Worm (Caenorhabditis elegans): ENCODE measurements around the gene snt-2.

snt-2 gene

ce11 chrIII:793595-793994, at the start of gene snt-2:
TSS of gene snt-2 (minus strand) at chrIII:793733.
- TF ChIP-seq ztf-23 (GFP tag; IDR thresholded peaks at IDR 0.05) (no peak), flt-1 (GFP tag; IDR thresholded peaks at IDR 0.05) (0 out of 2 replicates have a peak, but pooled peaks have one; percentile 41), tab-1 (GFP tag; IDR thresholded peaks at IDR 0.05) (no peak)

DNA sequence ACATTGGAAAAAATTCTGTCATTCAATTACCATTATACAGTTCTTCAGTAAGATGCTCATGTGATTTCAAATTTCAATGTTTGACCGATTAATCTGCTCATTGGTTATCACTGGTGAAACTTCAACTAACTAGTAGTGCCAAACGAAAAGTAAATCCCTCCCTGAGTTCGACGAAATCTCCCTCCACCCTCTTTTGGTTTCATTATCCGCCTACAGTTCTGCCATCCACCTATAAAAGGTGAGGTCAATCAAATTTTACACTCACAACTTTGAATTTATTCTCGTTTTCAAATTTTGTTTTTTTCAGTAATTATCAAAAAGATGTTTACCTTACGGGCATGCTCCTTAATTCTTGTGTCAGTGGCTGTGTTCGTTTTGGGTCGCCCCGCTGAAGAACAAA, 49.1 kb upstream of the snt-2 start, which contains the start of gene far-8:
TSS of gene far-8 (plus strand) at position 301 of the 400 bp plus-strand sequence.
- TF ChIP-seq flt-1 (GFP tag; IDR thresholded peaks at IDR 0.05) = no peak
- TF ChIP-seq T22C8.4 (GFP tag; IDR thresholded peaks at IDR 0.05) = no peak
- TF ChIP-seq med-1 (GFP tag; optimal IDR thresholded peaks at IDR 0.05; ENCODE audit: insufficient read depth) = no peak
- TF ChIP-seq cog-1 (tag; optimal IDR thresholded peaks at IDR 0.05) = no peak
- TF ChIP-seq ref-1 (GFP tag; conservative IDR thresholded peaks at IDR 0.05) = no peak
- no peak for TF ChIP-seq klf-2 (GFP tag; conservative IDR thresholded peaks at IDR 0.05)
- TF ChIP-seq tab-1 (GFP tag; IDR thresholded peaks at IDR 0.05) = no peak
- no peak for TF ChIP-seq ztf-29 (GFP tag; IDR thresholded peaks at IDR 0.05)
- no peak for TF ChIP-seq ztf-23 (GFP tag; IDR thresholded peaks at IDR 0.05)

- no peak for TF ChIP-seq tab-1 (GFP tag; IDR thresholded peaks at IDR 0.05)
- no peak for TF ChIP-seq cog-1 (tag; optimal IDR thresholded peaks at IDR 0.05)
- TF ChIP-seq ztf-23 (GFP tag; IDR thresholded peaks at IDR 0.05) = no peak
- TF ChIP-seq med-1 (GFP tag; optimal IDR thresholded peaks at IDR 0.05; ENCODE audit: insufficient read depth) = no peak
- no peak for TF ChIP-seq flt-1 (GFP tag; IDR thresholded peaks at IDR 0.05)
These were observed 47.6 kb upstream of the snt-2 start, which contains the start of gene K02F3.9 for ce11 chrIII:841177-841576. TSS of gene K02F3.9 (minus strand) at chrIII:841366.

DNA sequence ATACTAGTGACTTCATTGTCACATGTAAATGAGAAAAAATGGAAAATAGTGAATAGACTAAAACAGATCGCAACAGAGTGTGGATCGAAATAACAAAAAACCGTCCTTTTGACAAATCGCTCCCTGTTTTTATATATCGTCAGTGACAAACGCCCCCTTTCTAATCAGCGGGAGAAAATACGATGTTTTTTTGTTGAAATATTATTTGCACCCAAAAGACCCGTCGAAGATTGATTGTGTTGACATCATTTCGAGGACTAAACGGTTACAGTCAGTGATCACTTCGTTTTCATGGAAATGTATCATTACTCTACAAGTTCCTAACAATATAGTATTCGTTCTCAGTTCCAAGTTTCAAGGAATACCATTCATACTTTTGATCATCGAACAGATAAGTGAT, 46.0 kb upstream of the snt-2 start, which contains the start of gene dos-3:
TSS of gene dos-3 (minus strand) at position 101 of the 400 bp plus-strand sequence.
- TF ChIP-seq klf-2 (GFP tag; conservative IDR thresholded peaks at IDR 0.05) = no peak
- no peak for TF ChIP-seq med-1 (GFP tag; optimal IDR thresholded peaks at IDR 0.05; ENCODE audit: insufficient read depth)
- no peak for TF ChIP-seq flt-1 (GFP tag; IDR thresholded peaks at IDR 0.05)

ce11 chrIII:835713-836278, 42.3 kb upstream of the snt-2 start:
- TF ChIP-seq cog-1 (tag; optimal IDR thresholded peaks at IDR 0.05) (no peak), T22C8.4 (GFP tag; IDR thresholded peaks at IDR 0.05) (peak; percentile 49; the same call in 1 of the 2 replicates), ref-1 (GFP tag; conservative IDR thresholded peaks at IDR 0.05) (no peak; the same call in 1 of the 2 replicates), med-1 (GFP tag; optimal IDR thresholded peaks at IDR 0.05; ENCODE audit: insufficient read depth) (no peak), ztf-23 (GFP tag; IDR thresholded peaks at IDR 0.05) (peak; percentile 78; the same call in 1 of the 2 replicates), ztf-29 (GFP tag; IDR thresholded peaks at IDR 0.05) (peak; percentile 38; the same call in 1 of the 2 replicates), tab-1 (GFP tag; IDR thresholded peaks at IDR 0.05) (peak; percentile 72; the same call in 1 of the 2 replicates), flt-1 (GFP tag; IDR thresholded peaks at IDR 0.05) (peak; percentile 93), klf-2 (GFP tag; conservative IDR thresholded peaks at IDR 0.05) (0 out of 2 replicates have a peak, but pooled peaks have one; percentile 9)

DNA sequence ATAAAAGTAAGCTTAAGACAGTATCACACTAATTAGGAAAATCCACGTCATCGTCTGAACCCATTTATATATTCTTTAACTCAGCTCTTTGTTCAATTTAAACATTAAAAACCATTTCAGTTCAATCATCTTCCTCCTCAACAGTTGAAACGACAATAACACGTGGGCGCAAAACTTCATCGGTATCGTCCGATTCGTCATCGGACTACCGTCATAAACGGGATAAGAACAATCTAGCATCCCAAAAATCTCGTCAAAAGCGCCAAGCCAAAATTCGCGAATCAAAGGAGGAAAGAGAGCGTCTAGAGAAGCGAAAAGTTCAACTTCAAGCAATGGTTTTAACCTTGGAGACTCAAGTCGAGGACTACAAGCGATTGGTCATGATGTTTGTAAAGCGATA, 41.7 kb upstream of the snt-2 start:
- TF ChIP-seq T22C8.4 (GFP tag; IDR thresholded peaks at IDR 0.05) (no peak), tab-1 (GFP tag; IDR thresholded peaks at IDR 0.05) (no peak), ztf-29 (GFP tag; IDR thresholded peaks at IDR 0.05) (no peak), ztf-23 (GFP tag; IDR thresholded peaks at IDR 0.05) (no peak), klf-2 (GFP tag; conservative IDR thresholded peaks at IDR 0.05) (no peak), cog-1 (tag; optimal IDR thresholded peaks at IDR 0.05) (no peak), med-1 (GFP tag; optimal IDR thresholded peaks at IDR 0.05; ENCODE audit: insufficient read depth) (no peak), flt-1 (GFP tag; IDR thresholded peaks at IDR 0.05) (no peak), ref-1 (GFP tag; conservative IDR thresholded peaks at IDR 0.05) (no peak)

ce11 chrIII:834443-834815, 40.9 kb upstream of the snt-2 start:
- TF ChIP-seq ref-1 (GFP tag; conservative IDR thresholded peaks at IDR 0.05) = no peak
- TF ChIP-seq ztf-29 (GFP tag; IDR thresholded peaks at IDR 0.05) = peak; percentile 30; the same call in 1 of the 2 replicates
- TF ChIP-seq flt-1 (GFP tag; IDR thresholded peaks at IDR 0.05) = peak; percentile 66; the same call in 1 of the 2 replicates
- no peak for TF ChIP-seq T22C8.4 (GFP tag; IDR thresholded peaks at IDR 0.05)
- no peak for TF ChIP-seq cog-1 (tag; optimal IDR thresholded peaks at IDR 0.05)
- no peak for TF ChIP-seq med-1 (GFP tag; optimal IDR thresholded peaks at IDR 0.05; ENCODE audit: insufficient read depth)

- peak; percentile 57; the same call in 1 of the 2 replicates for TF ChIP-seq T22C8.4 (GFP tag; IDR thresholded peaks at IDR 0.05)
- TF ChIP-seq cog-1 (tag; optimal IDR thresholded peaks at IDR 0.05) = peak; percentile 85
- TF ChIP-seq klf-2 (GFP tag; conservative IDR thresholded peaks at IDR 0.05) = no peak
- TF ChIP-seq flt-1 (GFP tag; IDR thresholded peaks at IDR 0.05) = peak; percentile 78
- no peak for TF ChIP-seq tab-1 (GFP tag; IDR thresholded peaks at IDR 0.05)
These were observed 40.3 kb upstream of the snt-2 start for ce11 chrIII:833711-834442.

DNA sequence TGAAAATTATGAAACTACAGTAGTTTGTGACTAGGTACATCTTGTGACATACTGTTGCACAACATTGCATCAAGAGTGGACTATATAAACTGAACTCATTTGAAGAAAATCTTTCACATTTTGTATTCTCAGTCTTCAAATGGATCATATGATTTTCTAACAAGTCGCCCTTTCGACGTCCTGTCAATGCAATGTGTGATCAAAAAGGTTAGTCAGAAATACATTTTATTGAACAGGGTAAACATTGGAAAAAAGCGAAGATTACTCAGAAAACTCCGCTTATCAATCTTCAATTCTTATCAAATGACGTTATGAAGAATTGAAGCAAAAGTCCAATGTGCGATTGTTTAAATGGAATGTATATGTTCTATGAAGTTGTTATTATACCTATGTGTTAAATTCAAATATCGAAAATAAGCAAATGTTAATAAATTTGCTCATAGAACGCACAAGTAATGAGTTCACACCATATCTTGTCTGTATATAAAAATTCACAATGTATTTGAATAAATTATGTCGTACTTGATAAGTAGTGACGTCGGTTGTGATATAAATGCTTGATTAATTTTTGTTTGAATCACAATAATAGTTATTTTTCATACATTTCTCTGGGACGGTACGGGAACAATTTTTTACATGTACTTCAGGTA, 39.4 kb upstream of the snt-2 start, which contains the start of gene zip-2:
TSS of gene zip-2 (plus strand) at position 128 of the 650 bp plus-strand sequence.
- TF ChIP-seq med-1 (GFP tag; optimal IDR thresholded peaks at IDR 0.05; ENCODE audit: insufficient read depth) (no peak), T22C8.4 (GFP tag; IDR thresholded peaks at IDR 0.05) (no peak), cog-1 (tag; optimal IDR thresholded peaks at IDR 0.05) (no peak), flt-1 (GFP tag; IDR thresholded peaks at IDR 0.05) (no peak), ztf-29 (GFP tag; IDR thresholded peaks at IDR 0.05) (no peak)
